Worm (Caenorhabditis elegans) whole organism, early embryonic: ENCODE data around the gene C52E2.4.

Source experiments
- B0310.2 ChIP-seq: sonication (generic microtip); optimal IDR thresholded peaks from 2 replicates; lab custom pipeline; 2016; ENCODE audit warnings: mild to moderate bottlenecking, missing genetic modification characterization, missing compliant biosample characterization
- F13C5.2 ChIP-seq: sonication (generic microtip); optimal IDR thresholded peaks from 2 replicates; lab custom pipeline; 2017; ENCODE audit warnings: mild to moderate bottlenecking, missing genetic modification characterization, inconsistent platforms, missing compliant biosample characterization
- aly-1 ChIP-seq: sonication (generic microtip); optimal IDR thresholded peaks from 2 replicates; lab custom pipeline; 2016; ENCODE audit warnings: missing genetic modification characterization, missing compliant biosample characterization
- ama-1 ChIP-seq: fragments of 150-350 bp; optimal IDR thresholded peaks from 2 replicates; lab custom pipeline; 2014
- ceh-13 ChIP-seq: fragments of 200-800 bp; sonication (Bioruptor generic); optimal IDR thresholded peaks from 2 replicates; lab custom pipeline; 2018; ENCODE audit warnings: mild to moderate bottlenecking, missing genetic modification characterization, missing compliant biosample characterization
- ceh-36 ChIP-seq: sonication (generic microtip); optimal IDR thresholded peaks from 2 replicates; lab custom pipeline; 2016; ENCODE audit warnings: missing genetic modification characterization, inconsistent platforms, missing compliant biosample characterization
- ets-7 ChIP-seq: sonication (generic microtip); optimal IDR thresholded peaks from 2 replicates; lab custom pipeline; 2016; ENCODE audit warnings: missing genotype, missing genetic modification characterization, missing compliant biosample characterization
- flt-1 ChIP-seq: fragments of 200-800 bp; sonication (Bioruptor generic); IDR thresholded peaks from 2 replicates; pipeline ENCODE4 v1.3.6; 2022; ENCODE audit warnings: missing genetic modification characterization, missing compliant biosample characterization
- hmbx-1 ChIP-seq: sonication (generic microtip); optimal IDR thresholded peaks from 2 replicates; lab custom pipeline; 2016; ENCODE audit warnings: mild to moderate bottlenecking, missing genetic modification characterization, missing compliant biosample characterization
- hmg-4 ChIP-seq: fragments of 200-800 bp; sonication (Bioruptor generic); optimal IDR thresholded peaks from 2 replicates; lab custom pipeline; 2018; ENCODE audit warnings: mild to moderate bottlenecking, missing genetic modification characterization, missing compliant biosample characterization
- hnd-1 ChIP-seq: sonication (generic microtip); optimal IDR thresholded peaks from 2 replicates; lab custom pipeline; 2016; ENCODE audit warnings: missing genetic modification characterization, missing compliant biosample characterization
- pes-1 ChIP-seq: fragments of 200-800 bp; sonication (Bioruptor generic); IDR thresholded peaks from 2 replicates; pipeline ENCODE4 v1.3.6; 2022; ENCODE audit warnings: missing genetic modification reagents, missing genetic modification characterization, missing compliant biosample characterization
- sea-1 ChIP-seq: fragments of 200-800 bp; sonication (Bioruptor generic); conservative IDR thresholded peaks from 2 replicates; pipeline ENCODE4 v1.3.6; 2022; ENCODE audit warnings: missing genetic modification characterization, missing compliant biosample characterization
- tbx-11 ChIP-seq: fragments of 200-800 bp; sonication (Bioruptor generic); IDR thresholded peaks from 2 replicates; pipeline ENCODE4 v1.3.6; 2022; ENCODE audit warnings: missing genetic modification characterization, missing compliant biosample characterization
- tbx-37 ChIP-seq: fragments of 200-800 bp; sonication (Bioruptor generic); conservative IDR thresholded peaks from 2 replicates; pipeline ENCODE4 v1.3.6; 2022; ENCODE audit warnings: missing genetic modification reagents, missing genetic modification characterization, missing compliant biosample characterization
- tra-4 ChIP-seq: sonication (generic microtip); optimal IDR thresholded peaks from 2 replicates; lab custom pipeline; 2017; ENCODE audit warnings: missing genetic modification characterization, missing compliant biosample characterization

C52E2.4 gene

ce11 chrII:1884635-1885034, 41.7 kb downstream of the C52E2.4 start, which contains the start of gene math-6:
TSS of gene math-6 (minus strand) at chrII:1884735.
- TF ChIP-seq sea-1 (GFP tag; lab: Robert Waterston, UW), result no peak
- TF ChIP-seq ceh-36 (tag; lab: Kevin White, UChicago), result no peak
- TF ChIP-seq hmg-4 (GFP tag; lab: Kevin White, UChicago), result no peak
- TF ChIP-seq hnd-1 (tag; lab: Kevin White, UChicago), result no peak
- no peak for TF ChIP-seq ceh-13 (GFP tag; lab: Kevin White, UChicago)
- no peak for TF ChIP-seq tbx-37
- no peak for TF ChIP-seq B0310.2 (tag; lab: Kevin White, UChicago)

ce11 chrII:1886379-1886778, 43.4 kb downstream of the C52E2.4 start, which contains the start of gene math-7:
TSS of gene math-7 (minus strand) at chrII:1886479.
- TF ChIP-seq hmg-4 (GFP tag; lab: Kevin White, UChicago) (no peak), ceh-36 (tag; lab: Kevin White, UChicago) (no peak), flt-1 (no peak), pes-1 (no peak), tbx-37 (no peak), ets-7 (tag; lab: Kevin White, UChicago) (no peak), sea-1 (GFP tag; lab: Robert Waterston, UW) (no peak), tbx-11 (GFP tag; lab: Robert Waterston, UW) (no peak)

DNA sequence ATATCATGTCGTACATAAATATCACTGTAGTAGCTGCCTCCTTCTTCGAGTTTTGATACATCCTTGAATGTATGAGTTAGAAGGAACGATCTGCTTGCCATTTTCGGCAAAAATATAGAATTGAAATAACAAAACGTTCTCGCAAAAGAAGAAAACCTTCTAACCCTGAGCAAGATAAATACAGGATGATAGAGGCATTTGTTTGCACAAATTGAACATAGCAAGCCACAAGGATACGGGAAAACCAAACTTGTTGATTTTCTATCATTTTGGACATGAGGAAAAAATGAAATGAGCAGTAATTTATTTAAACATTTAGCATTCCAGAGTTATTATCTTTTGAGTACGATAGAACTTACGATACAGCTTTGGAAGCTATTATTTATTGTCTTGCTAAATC, 46.1 kb downstream of the C52E2.4 start, which contains the start of gene math-8:
math-8 (minus strand) TSS at position 101 of the 400 bp plus-strand sequence.
- no peak for TF ChIP-seq pes-1
- TF ChIP-seq tra-4 (tag; lab: Kevin White, UChicago), result no peak
- TF ChIP-seq ama-1 (lab: Kevin White, UChicago), result no peak
- no peak for TF ChIP-seq ceh-13 (GFP tag; lab: Kevin White, UChicago)
- no peak for TF ChIP-seq hmg-4 (GFP tag; lab: Kevin White, UChicago)
- no peak for TF ChIP-seq ceh-36 (tag; lab: Kevin White, UChicago)
- TF ChIP-seq hmbx-1, result no peak
- no peak for TF ChIP-seq F13C5.2 (tag; lab: Kevin White, UChicago)
- no peak for TF ChIP-seq sea-1 (GFP tag; lab: Robert Waterston, UW)
- no peak for TF ChIP-seq ets-7 (tag; lab: Kevin White, UChicago)
- no peak for TF ChIP-seq tbx-37
- TF ChIP-seq B0310.2 (tag; lab: Kevin White, UChicago), result no peak
- no peak for TF ChIP-seq flt-1
- TF ChIP-seq aly-1 (tag; lab: Kevin White, UChicago), result no peak

DNA sequence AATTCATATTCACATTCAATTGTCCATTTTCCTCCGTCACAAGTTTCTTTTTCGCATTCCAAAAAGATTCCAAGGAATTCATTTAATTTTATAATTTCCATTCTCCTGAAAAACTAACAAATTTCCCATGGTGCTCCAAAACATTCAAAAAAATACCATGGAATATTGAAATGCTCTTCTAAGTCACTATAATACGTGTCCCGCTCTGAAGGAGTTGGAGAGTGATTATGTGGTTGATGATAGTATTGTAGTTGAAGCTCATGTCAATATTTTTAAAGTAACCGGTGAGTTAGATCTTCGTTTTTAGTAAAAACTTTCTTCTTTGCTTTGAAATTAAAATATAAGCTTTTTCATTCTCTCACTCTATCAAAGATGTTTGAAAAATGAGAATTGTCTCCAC, 47.7 kb downstream of the C52E2.4 start, which contains the start of gene math-9:
math-9 (minus strand) TSS at position 101 of the 400 bp plus-strand sequence.
- TF ChIP-seq B0310.2 (tag; lab: Kevin White, UChicago), result no peak

DNA sequence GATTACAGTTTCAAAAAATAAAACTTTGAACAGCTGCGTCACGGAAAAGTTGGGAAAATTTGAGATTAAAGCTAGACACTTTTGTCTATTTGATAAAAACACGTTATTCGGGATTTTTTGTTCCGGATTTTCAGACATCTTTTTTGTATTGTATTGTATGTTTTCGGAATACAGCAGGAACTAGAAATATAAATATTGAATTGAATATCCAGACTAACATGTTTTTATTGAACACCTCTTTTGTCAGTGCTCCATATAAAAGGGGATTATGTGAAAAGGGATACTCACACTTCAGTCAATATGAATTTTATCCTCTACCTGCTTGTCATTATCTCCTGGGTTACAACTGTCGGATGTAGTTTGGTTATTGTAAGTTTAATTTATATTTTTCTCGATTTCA, 51.0 kb downstream of the C52E2.4 start, which contains the start of gene C16C4.1:
C16C4.1 (plus strand) TSS at position 301 of the 400 bp plus-strand sequence.
- TF ChIP-seq sea-1 (GFP tag; lab: Robert Waterston, UW) (no peak), ceh-36 (tag; lab: Kevin White, UChicago) (no peak)

- TF ChIP-seq hmbx-1 (no peak), ceh-13 (GFP tag; lab: Kevin White, UChicago) (no peak), B0310.2 (tag; lab: Kevin White, UChicago) (no peak)
Measured at ce11 chrII:1895278-1895677, 52.3 kb downstream of the C52E2.4 start, which contains the start of gene C46F9.5. TSS of gene C46F9.5 (plus strand) at chrII:1895578.

- TF ChIP-seq pes-1 (no peak), ama-1 (lab: Kevin White, UChicago) (no peak)
Measured at ce11 chrII:1895762-1896161, 52.8 kb downstream of the C52E2.4 start, which contains the start of gene math-25. TSS of gene math-25 (plus strand) at chrII:1896062.
